Worm (Caenorhabditis elegans) whole organism, mixed stage, embryonic: ENCODE data around the gene ptr-18.

ENCODE experiments used
- lin-13 ChIP-seq: fragments of 150-350 bp; optimal IDR thresholded peaks from 2 replicates; lab custom pipeline; 2014; ENCODE audit warnings: missing biosample characterization, missing genetic modification characterization
- nhr-12 ChIP-seq: fragments of 150-350 bp; optimal IDR thresholded peaks from 2 replicates; lab custom pipeline; 2014; ENCODE audit warnings: missing biosample characterization, missing genetic modification characterization
- nhr-28 ChIP-seq: fragments of 150-350 bp; optimal IDR thresholded peaks from 2 replicates; lab custom pipeline; 2014; ENCODE audit warnings: missing biosample characterization, missing genetic modification characterization

DNA sequence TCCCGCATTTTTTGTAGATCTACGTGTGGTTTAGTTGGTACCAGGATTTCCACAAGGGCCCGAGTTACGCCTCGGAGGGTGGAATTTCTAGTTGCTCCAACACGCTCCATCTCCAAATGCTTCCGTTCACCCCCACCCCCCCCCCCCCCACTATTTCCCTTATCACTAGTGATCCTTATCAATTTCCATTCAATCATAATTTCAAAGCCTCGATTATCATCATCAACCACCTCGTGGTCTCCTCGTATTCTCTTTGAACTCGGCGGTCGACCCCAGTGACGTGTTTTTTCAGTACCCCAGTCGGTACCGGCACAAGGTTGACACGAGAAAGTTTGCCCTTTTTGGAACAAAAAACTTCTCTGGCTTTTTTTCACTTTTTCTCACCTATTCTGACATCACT, 17.5 kb downstream of the ptr-18 start:
- TF ChIP-seq nhr-28 (tag; lab: Kevin White, UChicago) (no peak), nhr-12 (no peak), lin-13 (no peak)
